Worm (Caenorhabditis elegans) whole organism, L4/young adult: ENCODE measurements around the gene enu-3.6.

Source experiments
- W03F9.2 ChIP-seq: fragments of 150-350 bp; optimal IDR thresholded peaks from 2 replicates; lab custom pipeline; 2014; ENCODE audit warnings: missing biosample characterization, missing genetic modification characterization
- dao-5 ChIP-seq: sonication (generic microtip); optimal IDR thresholded peaks from 2 replicates; lab custom pipeline; 2016; ENCODE audit warnings: missing genotype, missing genetic modification characterization, moderate library complexity, missing compliant biosample characterization

ce11 chrIII:10739455-10739854 is 10.8 kb upstream of the enu-3.6 start, which contains the start of gene smap-1:
- TF ChIP-seq W03F9.2 (tag; lab: Kevin White, UChicago) = no peak
- no peak for TF ChIP-seq dao-5 (tag; lab: Kevin White, UChicago)
